Worm (Caenorhabditis elegans) whole organism, L4 larva: Measurements from ENCODE around the gene acr-20.

Source experiments
- D1046.2 ChIP-seq: fragments of 200-800 bp; sonication (Bioruptor generic); IDR thresholded peaks from 2 replicates; pipeline ENCODE4 v1.3.6; 2022; ENCODE audit warnings: missing genetic modification characterization, missing compliant biosample characterization
- F10B5.3 ChIP-seq: sonication (generic microtip); optimal IDR thresholded peaks from 2 replicates; lab custom pipeline; 2016; ENCODE audit warnings: mild to moderate bottlenecking, missing genetic modification characterization, missing compliant biosample characterization
- T20F7.1 ChIP-seq: fragments of 200-800 bp; sonication (Bioruptor generic); optimal IDR thresholded peaks from 2 replicates; lab custom pipeline; 2018; ENCODE audit warnings: mild to moderate bottlenecking, missing genetic modification characterization, missing compliant biosample characterization
- Y48G9A.11 ChIP-seq: fragments of 200-800 bp; sonication (Bioruptor generic); IDR thresholded peaks from 2 replicates; pipeline ENCODE4 v1.3.6; 2022; ENCODE audit warnings: missing genetic modification reagents, missing genetic modification characterization, missing compliant biosample characterization
- Y5F2A.4 ChIP-seq: fragments of 200-800 bp; sonication (Bioruptor generic); optimal IDR thresholded peaks from 2 replicates; lab custom pipeline; 2018; ENCODE audit warnings: mild to moderate bottlenecking, missing genetic modification characterization, missing compliant biosample characterization
- Y75B8A.6 ChIP-seq: fragments of 200-800 bp; sonication (Bioruptor generic); IDR thresholded peaks from 2 replicates; pipeline ENCODE4 v1.3.6; 2022; ENCODE audit warnings: missing genetic modification reagents, missing genetic modification characterization, missing compliant biosample characterization
- ZK546.5 ChIP-seq, 2 experiments: sonication (generic microtip); optimal IDR thresholded peaks; 2 replicates each; lab custom pipeline; 2017; ENCODE audit warnings: missing biosample characterization in 2 of 2, missing genetic modification characterization in 2 of 2
- aha-1 ChIP-seq: fragments of 150-350 bp; peaks from one replicate; lab custom pipeline; 2014; ENCODE audit warnings: missing biosample characterization, missing genetic modification characterization
- aly-2 ChIP-seq: sonication (generic microtip); optimal IDR thresholded peaks from 2 replicates; lab custom pipeline; 2018; ENCODE audit warnings: missing biosample characterization, missing genetic modification characterization
- ceh-20 ChIP-seq: fragments of 200-800 bp; sonication (Bioruptor generic); IDR thresholded peaks from 2 replicates; pipeline ENCODE4 v1.3.6; 2022; ENCODE audit warnings: missing genetic modification reagents, missing genetic modification characterization, missing compliant biosample characterization
- ceh-28 ChIP-seq: fragments of 150-350 bp; optimal IDR thresholded peaks from 2 replicates; lab custom pipeline; 2014; ENCODE audit warnings: missing biosample characterization, missing genetic modification reagents, missing genetic modification characterization
- ceh-44 ChIP-seq: fragments of 200-800 bp; sonication (Bioruptor generic); IDR thresholded peaks from 2 replicates; pipeline ENCODE4 v1.3.6; 2022; ENCODE audit warnings: missing genetic modification reagents, missing genetic modification characterization, missing compliant biosample characterization
- ceh-62 ChIP-seq: sonication (generic microtip); optimal IDR thresholded peaks from 2 replicates; lab custom pipeline; 2017; ENCODE audit warnings: missing biosample characterization, missing genetic modification characterization
- ceh-82 ChIP-seq: sonication (generic microtip); optimal IDR thresholded peaks from 2 replicates; lab custom pipeline; 2017; ENCODE audit warnings: missing biosample characterization, missing genetic modification characterization
- daf-12 ChIP-seq: fragments of 150-350 bp; optimal IDR thresholded peaks from 2 replicates; lab custom pipeline; 2014; ENCODE audit warnings: missing biosample characterization, missing genetic modification reagents, missing genetic modification characterization
- daf-16 ChIP-seq, 3 experiments: sonication (generic microtip); optimal IDR thresholded peaks; 2 replicates each; lab custom pipeline; 2016 to 2017; ENCODE audit warnings: missing genetic modification characterization in 3 of 3, missing genetic modification reagents in 3 of 3, mild to moderate bottlenecking in 2 of 3, missing compliant biosample characterization in 2 of 3, missing biosample characterization in 1 of 3, moderate library complexity in 1 of 3
- daf-19 ChIP-seq: fragments of 200-800 bp; sonication (Bioruptor generic); conservative IDR thresholded peaks from 2 replicates; pipeline ENCODE4 v1.3.6; 2022; ENCODE audit warnings: missing genetic modification characterization, missing compliant biosample characterization
- duxl-1 ChIP-seq: sonication (generic microtip); optimal IDR thresholded peaks from 2 replicates; lab custom pipeline; 2016; ENCODE audit warnings: mild to moderate bottlenecking, missing genetic modification characterization, moderate library complexity, missing compliant biosample characterization; ENCODE audit not compliant: poor library complexity
- egl-27 ChIP-seq: sonication (generic microtip); optimal IDR thresholded peaks from 3 replicates; lab custom pipeline; 2017; ENCODE audit warnings: missing biosample characterization, missing genetic modification reagents, missing genetic modification characterization
- egl-43 ChIP-seq: fragments of 200-800 bp; sonication (Bioruptor generic); IDR thresholded peaks from 2 replicates; pipeline ENCODE4 v1.3.6; 2022; ENCODE audit warnings: missing genetic modification reagents, missing genetic modification characterization, missing compliant biosample characterization
- fkh-10 ChIP-seq: fragments of 150-350 bp; optimal IDR thresholded peaks from 2 replicates; lab custom pipeline; 2014; ENCODE audit warnings: missing biosample characterization, missing genetic modification reagents, missing genetic modification characterization
- hif-1 ChIP-seq, 2 experiments: sonication (generic microtip); optimal IDR thresholded peaks; 2 replicates each; lab custom pipeline; 2016 to 2017; ENCODE audit warnings: missing compliant biosample characterization in 2 of 2, missing genetic modification characterization in 2 of 2, missing genetic modification reagents in 2 of 2, missing genotype in 2 of 2, mild to moderate bottlenecking in 1 of 2
- hlh-11 ChIP-seq: fragments of 200-800 bp; sonication (Bioruptor generic); optimal IDR thresholded peaks from 2 replicates; lab custom pipeline; 2018; ENCODE audit warnings: mild to moderate bottlenecking, missing genetic modification characterization, missing compliant biosample characterization
- hlh-30 ChIP-seq: sonication (generic microtip); optimal IDR thresholded peaks from 2 replicates; lab custom pipeline; 2017; ENCODE audit warnings: antibody characterized with exemption, mild to moderate bottlenecking, missing genetic modification characterization, missing compliant biosample characterization; ENCODE audit not compliant: insufficient read depth
- hmg-1.1 ChIP-seq: fragments of 200-800 bp; sonication (Bioruptor generic); IDR thresholded peaks from 2 replicates; pipeline ENCODE4 v1.3.6; 2022; ENCODE audit warnings: missing genetic modification reagents, missing genetic modification characterization, missing compliant biosample characterization
- lim-7 ChIP-seq: fragments of 200-800 bp; sonication (Bioruptor generic); IDR thresholded peaks from 2 replicates; pipeline ENCODE4 v1.3.6; 2022; ENCODE audit warnings: missing genetic modification characterization, missing compliant biosample characterization
- lin-13 ChIP-seq: fragments of 150-350 bp; optimal IDR thresholded peaks from 2 replicates; lab custom pipeline; 2014; ENCODE audit warnings: missing biosample characterization, missing genetic modification reagents, missing genetic modification characterization
- lin-15B ChIP-seq: fragments of 150-350 bp; sonication (generic microtip); optimal IDR thresholded peaks from 3 replicates; lab custom pipeline; 2014; ENCODE audit warnings: missing biosample characterization, missing genetic modification characterization
- lin-29 ChIP-seq: fragments of 200-800 bp; sonication (Bioruptor generic); IDR thresholded peaks from 2 replicates; pipeline ENCODE4 v1.3.6; 2022; ENCODE audit warnings: missing genetic modification reagents, missing genetic modification characterization, missing compliant biosample characterization
- lin-39 ChIP-seq: fragments of 150-350 bp; optimal IDR thresholded peaks from 2 replicates; lab custom pipeline; 2014; ENCODE audit warnings: missing biosample characterization, missing genetic modification reagents, missing genetic modification characterization
- lsy-2 ChIP-seq, 2 experiments: fragments of 150-350 bp in 1 of 2; sonication (generic microtip) in 1 of 2; optimal IDR thresholded peaks; 2 replicates each; lab custom pipeline; 2014 to 2017; ENCODE audit warnings: missing biosample characterization in 2 of 2, missing genetic modification characterization in 2 of 2
- mep-1 ChIP-seq: fragments of 150-350 bp; sonication (generic microtip); optimal IDR thresholded peaks from 3 replicates; lab custom pipeline; 2014; ENCODE audit warnings: missing biosample characterization, missing genetic modification characterization
- nhr-10 ChIP-seq: fragments of 150-350 bp; optimal IDR thresholded peaks from 2 replicates; lab custom pipeline; 2014; ENCODE audit warnings: missing biosample characterization, missing genetic modification characterization
- nhr-102 ChIP-seq: sonication (generic microtip); optimal IDR thresholded peaks from 2 replicates; lab custom pipeline; 2016; ENCODE audit warnings: mild to moderate bottlenecking, missing genetic modification characterization, moderate library complexity, missing compliant biosample characterization
- nhr-111 ChIP-seq: fragments of 200-800 bp; sonication (Bioruptor generic); optimal IDR thresholded peaks from 2 replicates; lab custom pipeline; 2018; ENCODE audit warnings: mild to moderate bottlenecking, missing genetic modification characterization, missing compliant biosample characterization
- nhr-237 ChIP-seq: sonication (generic microtip); optimal IDR thresholded peaks from 2 replicates; lab custom pipeline; 2017; ENCODE audit warnings: missing biosample characterization, missing genetic modification characterization
- nhr-28 ChIP-seq: fragments of 150-350 bp; optimal IDR thresholded peaks from 2 replicates; lab custom pipeline; 2014; ENCODE audit warnings: missing biosample characterization, missing genetic modification characterization
- nhr-41 ChIP-seq: fragments of 200-800 bp; sonication (Bioruptor generic); IDR thresholded peaks from 2 replicates; pipeline ENCODE4 v1.3.6; 2022; ENCODE audit warnings: missing genetic modification reagents, missing genetic modification characterization, missing compliant biosample characterization
- nhr-6 ChIP-seq: fragments of 150-350 bp; optimal IDR thresholded peaks from 2 replicates; lab custom pipeline; 2014; ENCODE audit warnings: missing biosample characterization, missing genetic modification characterization
- nhr-76 ChIP-seq: fragments of 150-350 bp; optimal IDR thresholded peaks from 2 replicates; lab custom pipeline; 2014; ENCODE audit warnings: missing biosample characterization, missing genetic modification characterization
- rbr-2 ChIP-seq: sonication (generic microtip); optimal IDR thresholded peaks from 2 replicates; lab custom pipeline; 2016; ENCODE audit warnings: missing genotype, missing genetic modification characterization, missing compliant biosample characterization
- sdz-12 ChIP-seq: fragments of 200-800 bp; sonication (Bioruptor generic); optimal IDR thresholded peaks from 2 replicates; lab custom pipeline; 2018; ENCODE audit warnings: mild to moderate bottlenecking, missing genetic modification characterization, missing compliant biosample characterization
- spr-3 ChIP-seq: fragments of 200-800 bp; sonication (Bioruptor generic); optimal IDR thresholded peaks from 2 replicates; lab custom pipeline; 2018; ENCODE audit warnings: mild to moderate bottlenecking, missing genetic modification characterization, missing compliant biosample characterization
- unc-39 ChIP-seq: sonication (generic microtip); optimal IDR thresholded peaks from 2 replicates; lab custom pipeline; 2017; ENCODE audit warnings: missing biosample characterization, missing genetic modification characterization
- zfp-2 ChIP-seq: sonication (generic microtip); optimal IDR thresholded peaks from 2 replicates; lab custom pipeline; 2016; ENCODE audit warnings: mild to moderate bottlenecking, missing genetic modification characterization, missing compliant biosample characterization
- zfp-3 ChIP-seq: fragments of 200-800 bp; sonication (Bioruptor generic); conservative IDR thresholded peaks from 2 replicates; pipeline ENCODE4 v1.3.6; 2022; ENCODE audit warnings: missing genetic modification reagents, missing genetic modification characterization, missing compliant biosample characterization
- zip-2 ChIP-seq: fragments of 150-350 bp; optimal IDR thresholded peaks from 2 replicates; lab custom pipeline; 2014; ENCODE audit warnings: missing biosample characterization, missing genetic modification characterization
- ztf-11 ChIP-seq: fragments of 150-350 bp; optimal IDR thresholded peaks from 2 replicates; lab custom pipeline; 2014; ENCODE audit warnings: missing biosample characterization, missing genetic modification characterization
- ztf-7 ChIP-seq: fragments of 150-350 bp; optimal IDR thresholded peaks from 2 replicates; lab custom pipeline; 2014; ENCODE audit warnings: missing biosample characterization, missing genetic modification characterization

acr-20 gene

ce11 chrII:14405489-14406059 lies 27.9 kb upstream of the acr-20 start:
- TF ChIP-seq lin-39 (tag; lab: Kevin White, UChicago) (no peak), lsy-2 (tag; optimal IDR thresholded peaks at IDR 0.05; lab: Kevin White, UChicago) (no peak), T20F7.1 (GFP tag; lab: Kevin White, UChicago) (no peak), ceh-20 (GFP tag; lab: Robert Waterston, UW) (0 out of 2 replicates have a peak, but pooled peaks have one; percentile 1), zfp-2 (tag; lab: Kevin White, UChicago) (no peak), nhr-76 (tag; lab: Kevin White, UChicago) (no peak), zip-2 (no peak), rbr-2 (no peak), aha-1 (tag; lab: Kevin White, UChicago) (peak; percentile 38), egl-43 (no peak), aly-2 (tag; lab: Kevin White, UChicago) (no peak), unc-39 (tag; lab: Kevin White, UChicago) (no peak), F10B5.3 (tag; lab: Kevin White, UChicago) (peak; percentile 10), daf-12 (no peak), Y75B8A.6 (GFP tag; lab: Robert Waterston, UW) (no peak), lin-13 (GFP tag; lab: Kevin White, UChicago) (peak; percentile 6), nhr-28 (tag; lab: Kevin White, UChicago) (no peak), nhr-6 (tag; lab: Kevin White, UChicago) (no peak), duxl-1 (no peak), nhr-111 (GFP tag; lab: Kevin White, UChicago) (no peak), lim-7 (no peak), daf-16 (GFP tag; optimal IDR thresholded peaks at IDR 0.05; lab: Kevin White, UChicago) (no peak), daf-16 (tag; optimal IDR thresholded peaks at IDR 0.05; lab: Kevin White, UChicago) (peak; percentile 12), ceh-82 (no peak), ztf-11 (tag; lab: Kevin White, UChicago) (no peak), hlh-11 (no peak), hmg-1.1 (no peak; the same call in 1 of the 2 replicates), ceh-62 (tag; lab: Kevin White, UChicago) (no peak), mep-1 (tag; lab: Kevin White, UChicago) (no peak), sdz-12 (no peak), fkh-10 (GFP tag; lab: Kevin White, UChicago) (no peak)

- no peak for TF ChIP-seq ZK546.5 (tag; optimal IDR thresholded peaks at IDR 0.05; lab: Kevin White, UChicago)
- TF ChIP-seq spr-3 (GFP tag; lab: Kevin White, UChicago), result no peak
- TF ChIP-seq hlh-30 (tag; lab: Kevin White, UChicago), result peak; percentile 89
- TF ChIP-seq nhr-237 (tag; lab: Kevin White, UChicago), result no peak
- no peak for TF ChIP-seq D1046.2
- no peak for TF ChIP-seq zfp-3 (GFP tag; lab: Robert Waterston, UW)
- TF ChIP-seq ceh-44 (GFP tag; lab: Robert Waterston, UW), result no peak
- TF ChIP-seq rbr-2, result peak; percentile 84
- TF ChIP-seq nhr-41, result no peak
- TF ChIP-seq lin-15B (tag; lab: Kevin White, UChicago), result no peak
- peak; percentile 8 for TF ChIP-seq ztf-7
- TF ChIP-seq Y5F2A.4 (GFP tag; lab: Kevin White, UChicago), result no peak
- TF ChIP-seq ceh-62 (tag; lab: Kevin White, UChicago), result no peak
- no peak for TF ChIP-seq fkh-10 (GFP tag; lab: Kevin White, UChicago)
- no peak for TF ChIP-seq nhr-111 (GFP tag; lab: Kevin White, UChicago)
- peak; percentile 62 for TF ChIP-seq nhr-10 (tag; lab: Kevin White, UChicago)
- peak in 1 of 2 experiments; percentile 89 for TF ChIP-seq daf-16 (GFP tag; optimal IDR thresholded peaks at IDR 0.05; lab: Kevin White, UChicago)
- TF ChIP-seq daf-16 (tag; optimal IDR thresholded peaks at IDR 0.05; lab: Kevin White, UChicago), result peak; percentile 69
- no peak for TF ChIP-seq sdz-12
- TF ChIP-seq egl-27, result no peak
- TF ChIP-seq daf-19, result 0 out of 2 replicates have a peak, but pooled peaks have one; percentile 8
- TF ChIP-seq lim-7, result no peak
- TF ChIP-seq Y48G9A.11 (GFP tag; lab: Robert Waterston, UW), result no peak
- TF ChIP-seq nhr-102 (tag; lab: Kevin White, UChicago), result peak; percentile 91
- peak; percentile 69; the same call in 1 of the 2 replicates for TF ChIP-seq lin-29 (GFP tag; lab: Robert Waterston, UW)
- TF ChIP-seq hif-1 (tag; optimal IDR thresholded peaks at IDR 0.05; lab: Kevin White, UChicago), result peak; percentile 90 to 99
- no peak for TF ChIP-seq ceh-28
These were observed 27.2 kb upstream of the acr-20 start for ce11 chrII:14404741-14405488.
